Fruit fly (Drosophila melanogaster): ENCODE data around the gene CG31808.

DNA sequence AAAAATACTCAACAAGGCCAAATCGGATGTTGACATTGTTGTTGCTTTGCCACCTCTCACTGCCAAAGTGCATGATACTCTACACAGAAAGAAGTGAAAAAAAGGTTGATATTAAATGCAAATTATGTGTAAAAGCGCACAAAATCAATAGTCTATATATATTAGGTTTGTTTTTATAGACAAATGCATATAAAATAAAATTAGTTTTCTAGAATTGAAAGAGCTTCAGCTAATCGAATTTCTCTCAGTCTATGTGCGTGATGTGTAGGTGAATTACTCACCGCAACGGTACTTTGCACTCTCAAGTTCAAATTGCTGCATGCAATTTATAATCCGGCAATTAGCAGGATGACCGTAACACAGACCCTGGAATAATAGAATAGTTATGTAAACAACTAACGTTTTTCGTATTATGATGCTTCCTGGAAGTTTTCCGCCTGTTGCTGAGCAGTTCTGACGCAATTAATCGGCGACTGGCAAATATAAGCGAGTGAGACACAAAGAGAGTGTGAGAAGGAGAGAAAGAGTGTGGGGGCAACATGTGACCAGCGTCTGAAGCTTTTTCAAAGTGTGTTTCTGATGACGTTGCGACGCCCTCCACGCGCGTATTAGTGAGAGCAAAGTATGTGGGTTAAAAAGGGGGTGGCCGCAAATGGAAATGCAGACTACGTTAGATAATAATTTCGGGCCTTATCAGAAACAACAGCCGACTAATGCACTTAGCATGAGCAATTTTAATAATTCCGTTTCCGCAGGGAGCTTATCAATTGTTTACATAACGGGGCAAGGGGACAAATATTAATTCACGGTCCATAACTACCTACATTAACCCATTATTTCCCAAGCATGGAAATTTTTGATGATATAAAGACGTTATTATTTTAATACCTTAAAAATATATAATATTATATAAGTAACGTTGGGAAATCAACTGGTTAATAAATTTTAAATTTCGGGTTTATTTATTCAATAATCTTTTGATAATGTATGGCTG is 5.0 kb upstream of the CG31808 start:
- TF ChIP-seq CG34367 (tag; optimal IDR thresholded peaks at IDR 0.05): peak; percentile 89
- peak; percentile 94 for TF ChIP-seq CG14655 (GFP tag; optimal IDR thresholded peaks at IDR 0.05)
- peak; percentile 92 for TF ChIP-seq CG12605 (GFP tag; IDR thresholded peaks at IDR 0.05)
- TF ChIP-seq CG9948 (tag; optimal IDR thresholded peaks at IDR 0.05): peak; percentile 94
